Worm (Caenorhabditis elegans) whole organism, early embryonic: ENCODE results near the gene M176.10.

Source experiments
- B0310.2 ChIP-seq: sonication (generic microtip); optimal IDR thresholded peaks from 2 replicates; lab custom pipeline; 2016; ENCODE audit warnings: mild to moderate bottlenecking, missing genetic modification characterization, missing compliant biosample characterization
- F13C5.2 ChIP-seq: sonication (generic microtip); optimal IDR thresholded peaks from 2 replicates; lab custom pipeline; 2017; ENCODE audit warnings: mild to moderate bottlenecking, missing genetic modification characterization, inconsistent platforms, missing compliant biosample characterization
- aly-1 ChIP-seq: sonication (generic microtip); optimal IDR thresholded peaks from 2 replicates; lab custom pipeline; 2016; ENCODE audit warnings: missing genetic modification characterization, missing compliant biosample characterization
- ama-1 ChIP-seq: fragments of 150-350 bp; optimal IDR thresholded peaks from 2 replicates; lab custom pipeline; 2014
- ceh-13 ChIP-seq: fragments of 200-800 bp; sonication (Bioruptor generic); optimal IDR thresholded peaks from 2 replicates; lab custom pipeline; 2018; ENCODE audit warnings: mild to moderate bottlenecking, missing genetic modification characterization, missing compliant biosample characterization
- ceh-36 ChIP-seq: sonication (generic microtip); optimal IDR thresholded peaks from 2 replicates; lab custom pipeline; 2016; ENCODE audit warnings: missing genetic modification characterization, inconsistent platforms, missing compliant biosample characterization
- flt-1 ChIP-seq: fragments of 200-800 bp; sonication (Bioruptor generic); IDR thresholded peaks from 2 replicates; pipeline ENCODE4 v1.3.6; 2022; ENCODE audit warnings: missing genetic modification characterization, missing compliant biosample characterization
- hmbx-1 ChIP-seq: sonication (generic microtip); optimal IDR thresholded peaks from 2 replicates; lab custom pipeline; 2016; ENCODE audit warnings: mild to moderate bottlenecking, missing genetic modification characterization, missing compliant biosample characterization
- hnd-1 ChIP-seq: sonication (generic microtip); optimal IDR thresholded peaks from 2 replicates; lab custom pipeline; 2016; ENCODE audit warnings: missing genetic modification characterization, missing compliant biosample characterization
- pes-1 ChIP-seq: fragments of 200-800 bp; sonication (Bioruptor generic); IDR thresholded peaks from 2 replicates; pipeline ENCODE4 v1.3.6; 2022; ENCODE audit warnings: missing genetic modification reagents, missing genetic modification characterization, missing compliant biosample characterization
- scrt-1 ChIP-seq: fragments of 200-800 bp; sonication (Bioruptor generic); IDR thresholded peaks from 2 replicates; pipeline ENCODE4 v1.3.6; 2022; ENCODE audit warnings: missing genetic modification characterization, missing compliant biosample characterization
- sea-1 ChIP-seq: fragments of 200-800 bp; sonication (Bioruptor generic); conservative IDR thresholded peaks from 2 replicates; pipeline ENCODE4 v1.3.6; 2022; ENCODE audit warnings: missing genetic modification characterization, missing compliant biosample characterization
- tbx-37 ChIP-seq: fragments of 200-800 bp; sonication (Bioruptor generic); conservative IDR thresholded peaks from 2 replicates; pipeline ENCODE4 v1.3.6; 2022; ENCODE audit warnings: missing genetic modification reagents, missing genetic modification characterization, missing compliant biosample characterization
- tra-4 ChIP-seq: sonication (generic microtip); optimal IDR thresholded peaks from 2 replicates; lab custom pipeline; 2017; ENCODE audit warnings: missing genetic modification characterization, missing compliant biosample characterization

ce11 chrII:9421969-9422368 is 4.0 kb downstream of the M176.10 start, which contains the start of gene M176.11:
- TF ChIP-seq tra-4 (tag; lab: Kevin White, UChicago) = no peak
- no peak for TF ChIP-seq flt-1 (GFP tag; lab: Robert Waterston, UW)
- no peak for TF ChIP-seq aly-1
- TF ChIP-seq pes-1 (GFP tag; lab: Robert Waterston, UW) = no peak
- no peak for TF ChIP-seq ama-1 (lab: Kevin White, UChicago)
- TF ChIP-seq tbx-37 = no peak
- TF ChIP-seq ceh-36 (tag; lab: Kevin White, UChicago) = no peak
- TF ChIP-seq sea-1 (GFP tag; lab: Robert Waterston, UW) = no peak
- no peak for TF ChIP-seq scrt-1 (GFP tag; lab: Robert Waterston, UW)
- no peak for TF ChIP-seq ceh-13 (GFP tag; lab: Kevin White, UChicago)
- no peak for TF ChIP-seq hnd-1 (tag; lab: Kevin White, UChicago)
- no peak for TF ChIP-seq hmbx-1
- no peak for TF ChIP-seq F13C5.2 (tag; lab: Kevin White, UChicago)
- TF ChIP-seq B0310.2 = no peak
